Worm (Caenorhabditis elegans) whole organism, L3 larva: ENCODE results near the gene Y62E10A.19.

Source experiments
- R02D3.7 ChIP-seq: fragments of 150-350 bp; optimal IDR thresholded peaks from 2 replicates; lab custom pipeline; 2014; ENCODE audit warnings: missing biosample characterization, missing genetic modification characterization
- ZK546.5 ChIP-seq: sonication (generic microtip); optimal IDR thresholded peaks from 2 replicates; lab custom pipeline; 2017; ENCODE audit warnings: missing biosample characterization, missing genetic modification characterization
- ama-1 ChIP-seq: fragments of 150-350 bp; optimal IDR thresholded peaks from 2 replicates; lab custom pipeline; 2018
- ceh-28 ChIP-seq: fragments of 150-350 bp; optimal IDR thresholded peaks from 2 replicates; lab custom pipeline; 2014; ENCODE audit warnings: missing biosample characterization, missing genetic modification reagents, missing genetic modification characterization
- daf-12 ChIP-seq: fragments of 150-350 bp; optimal IDR thresholded peaks from 2 replicates; lab custom pipeline; 2014; ENCODE audit warnings: missing biosample characterization, missing genetic modification reagents, missing genetic modification characterization
- egl-27 ChIP-seq: sonication (generic microtip); optimal IDR thresholded peaks from 4 replicates; lab custom pipeline; 2017; ENCODE audit warnings: missing biosample characterization, missing genetic modification reagents, missing genetic modification characterization
- egl-5 ChIP-seq: fragments of 150-350 bp; optimal IDR thresholded peaks from 2 replicates; lab custom pipeline; 2017; ENCODE audit warnings: missing biosample characterization, missing genetic modification reagents, missing genetic modification characterization, inconsistent platforms
- elt-1 ChIP-seq: fragments of 150-350 bp; optimal IDR thresholded peaks from 2 replicates; lab custom pipeline; 2014; ENCODE audit warnings: missing biosample characterization, missing genetic modification characterization
- elt-2 ChIP-seq: sonication (generic microtip); optimal IDR thresholded peaks from 2 replicates; lab custom pipeline; 2016; ENCODE audit warnings: missing genetic modification reagents, mild to moderate bottlenecking, missing genetic modification characterization, missing compliant biosample characterization
- elt-3 ChIP-seq, 3 experiments: fragments of 150-350 bp in 1 of 3; sonication (generic microtip) in 2 of 3; optimal IDR thresholded peaks; 2 replicates in 2 of 3; 4 replicates in 1 of 3; lab custom pipeline; 2014 to 2017; ENCODE audit warnings: missing biosample characterization in 3 of 3, missing genetic modification characterization in 3 of 3
- eor-1 ChIP-seq, 2 experiments: fragments of 150-350 bp; optimal IDR thresholded peaks; 2 replicates each; lab custom pipeline; 2014 to 2018; ENCODE audit warnings: missing biosample characterization in 2 of 2, missing genetic modification characterization in 2 of 2
- fkh-10 ChIP-seq: sonication (generic microtip); optimal IDR thresholded peaks from 2 replicates; lab custom pipeline; 2017; ENCODE audit warnings: missing biosample characterization, missing genetic modification reagents, missing genetic modification characterization
- hmg-11 ChIP-seq: sonication (generic microtip); optimal IDR thresholded peaks from 2 replicates; lab custom pipeline; 2016; ENCODE audit warnings: missing genetic modification characterization, missing compliant biosample characterization
- jun-1 ChIP-seq: fragments of 150-350 bp; optimal IDR thresholded peaks from 2 replicates; lab custom pipeline; 2014; ENCODE audit warnings: missing biosample characterization, missing genetic modification reagents, missing genetic modification characterization
- lin-15B ChIP-seq: fragments of 150-350 bp; optimal IDR thresholded peaks from 2 replicates; lab custom pipeline; 2014; ENCODE audit warnings: missing biosample characterization, missing genetic modification characterization
- lin-39 ChIP-seq: fragments of 150-350 bp; optimal IDR thresholded peaks from 2 replicates; lab custom pipeline; 2018; ENCODE audit warnings: missing biosample characterization, missing genetic modification reagents, missing genetic modification characterization
- lsy-12 ChIP-seq: sonication (generic microtip); optimal IDR thresholded peaks from 2 replicates; lab custom pipeline; 2016; ENCODE audit warnings: mild to moderate bottlenecking, missing genetic modification characterization, missing compliant biosample characterization
- nfya-1 ChIP-seq: sonication (generic microtip); optimal IDR thresholded peaks from 2 replicates; lab custom pipeline; 2017; ENCODE audit warnings: missing genetic modification characterization, mild to moderate bottlenecking, missing compliant biosample characterization, antibody characterized with exemption, moderate library complexity; ENCODE audit not compliant: insufficient read depth
- nhr-12 ChIP-seq: fragments of 150-350 bp; optimal IDR thresholded peaks from 2 replicates; lab custom pipeline; 2014; ENCODE audit warnings: missing biosample characterization, missing genetic modification characterization
- nhr-23 ChIP-seq: fragments of 150-350 bp; optimal IDR thresholded peaks from 2 replicates; lab custom pipeline; 2014; ENCODE audit warnings: missing biosample characterization, missing genetic modification reagents, missing genetic modification characterization
- nhr-25 ChIP-seq: sonication (generic microtip); optimal IDR thresholded peaks from 2 replicates; lab custom pipeline; 2017; ENCODE audit warnings: missing biosample characterization, missing genetic modification characterization
- nhr-28 ChIP-seq: fragments of 150-350 bp; optimal IDR thresholded peaks from 2 replicates; lab custom pipeline; 2014; ENCODE audit warnings: missing biosample characterization, missing genetic modification characterization
- nhr-43 ChIP-seq: sonication (generic microtip); optimal IDR thresholded peaks from 2 replicates; lab custom pipeline; 2016; ENCODE audit warnings: mild to moderate bottlenecking, missing genetic modification characterization, missing compliant biosample characterization; ENCODE audit not compliant: poor library complexity, severe bottlenecking
- nhr-67 ChIP-seq: fragments of 150-350 bp; optimal IDR thresholded peaks from 2 replicates; lab custom pipeline; 2014; ENCODE audit warnings: missing biosample characterization, missing genetic modification characterization
- nhr-77 ChIP-seq: fragments of 150-350 bp; optimal IDR thresholded peaks from 2 replicates; lab custom pipeline; 2014; ENCODE audit warnings: missing biosample characterization, missing genetic modification characterization
- pha-4 ChIP-seq: fragments of 150-350 bp; optimal IDR thresholded peaks from 2 replicates; lab custom pipeline; 2014; ENCODE audit warnings: missing biosample characterization, missing genetic modification reagents, missing genetic modification characterization
- pqm-1 ChIP-seq: fragments of 150-350 bp; optimal IDR thresholded peaks from 2 replicates; lab custom pipeline; 2017; ENCODE audit warnings: missing biosample characterization, missing genetic modification characterization, inconsistent platforms
- sea-2 ChIP-seq: fragments of 150-350 bp; sonication (generic microtip); optimal IDR thresholded peaks from 4 replicates; lab custom pipeline; 2014; ENCODE audit warnings: missing biosample characterization, missing genetic modification reagents, missing genetic modification characterization
- skn-1 ChIP-seq: fragments of 150-350 bp; optimal IDR thresholded peaks from 2 replicates; lab custom pipeline; 2014; ENCODE audit warnings: missing biosample characterization, missing genetic modification characterization
- snpc-4 ChIP-seq: fragments of 150-350 bp; optimal IDR thresholded peaks from 2 replicates; lab custom pipeline; 2014; ENCODE audit warnings: missing biosample characterization, missing genetic modification characterization
- unc-39 ChIP-seq: sonication (generic microtip); optimal IDR thresholded peaks from 4 replicates; lab custom pipeline; 2017; ENCODE audit warnings: missing biosample characterization, missing genetic modification characterization
- unc-62 ChIP-seq: fragments of 150-350 bp; sonication (generic microtip); optimal IDR thresholded peaks from 4 replicates; lab custom pipeline; 2014; ENCODE audit warnings: missing biosample characterization, missing genetic modification reagents, missing genetic modification characterization
- zag-1 ChIP-seq: fragments of 150-350 bp; optimal IDR thresholded peaks from 2 replicates; lab custom pipeline; 2014; ENCODE audit warnings: missing biosample characterization, missing genetic modification characterization
- ztf-11 ChIP-seq: fragments of 150-350 bp; optimal IDR thresholded peaks from 2 replicates; lab custom pipeline; 2014; ENCODE audit warnings: missing biosample characterization, missing genetic modification characterization
- ztf-4 ChIP-seq: fragments of 150-350 bp; optimal IDR thresholded peaks from 2 replicates; lab custom pipeline; 2014; ENCODE audit warnings: missing biosample characterization, missing genetic modification characterization

Gene Y62E10A.19

ce11 chrIV:13386043-13386442, 22.1 kb downstream of the Y62E10A.19 start, which contains the start of the genes Y62E10A.20, Y62E10A.23 and mdt-9:
Gene Y62E10A.20 (minus strand): TSS chrIV:13386091.
Gene Y62E10A.23 (plus strand): TSS chrIV:13386324.
Gene mdt-9 (plus strand): TSS chrIV:13386380.
- peak; percentile 81 for TF ChIP-seq nhr-23 (tag; lab: Kevin White, UChicago)
- peak; percentile 43 for TF ChIP-seq nhr-43 (tag; lab: Kevin White, UChicago)
- peak; percentile 54 for TF ChIP-seq ceh-28 (tag; lab: Kevin White, UChicago)
- peak; percentile 92 for TF ChIP-seq lin-15B (tag; lab: Kevin White, UChicago)
- no peak for TF ChIP-seq nhr-67 (tag; lab: Kevin White, UChicago)
- TF ChIP-seq ama-1 (lab: Kevin White, UChicago), result peak; percentile 9
- TF ChIP-seq nfya-1 (tag; lab: Kevin White, UChicago), result peak; percentile 82
- TF ChIP-seq skn-1 (tag; lab: Kevin White, UChicago), result peak; percentile 32
- TF ChIP-seq fkh-10, result peak; percentile 14
- no peak for TF ChIP-seq ztf-11 (tag; lab: Kevin White, UChicago)
- peak; percentile 87 for TF ChIP-seq pha-4 (tag; lab: Kevin White, UChicago)
- peak; percentile 53 for TF ChIP-seq R02D3.7 (tag; lab: Kevin White, UChicago)
- peak; percentile 9 for TF ChIP-seq pqm-1 (tag; lab: Kevin White, UChicago)
- peak; percentile 70 for TF ChIP-seq lin-39 (tag; lab: Kevin White, UChicago)
- TF ChIP-seq jun-1 (tag; lab: Kevin White, UChicago), result no peak
- TF ChIP-seq egl-5, result peak; percentile 95
- TF ChIP-seq sea-2 (GFP tag; lab: Kevin White, UChicago), result no peak
- TF ChIP-seq unc-39 (tag; lab: Kevin White, UChicago), result no peak
- no peak for TF ChIP-seq nhr-77 (tag; lab: Kevin White, UChicago)
- peak; percentile 28 for TF ChIP-seq elt-2
- no peak for TF ChIP-seq eor-1 (tag; optimal IDR thresholded peaks at IDR 0.05; lab: Kevin White, UChicago)
- no peak for TF ChIP-seq egl-27 (tag; lab: Kevin White, UChicago)
- TF ChIP-seq nhr-25 (tag; lab: Kevin White, UChicago), result peak; percentile 72
- peak; percentile 11 for TF ChIP-seq snpc-4
- TF ChIP-seq hmg-11 (tag; lab: Kevin White, UChicago), result peak; percentile 66

ce11 chrIV:13383763-13384436, 24.2 kb downstream of the Y62E10A.19 start, which contains the start of gene rab-19:
Gene rab-19 (minus strand): TSS chrIV:13384386.
- TF ChIP-seq lsy-12 (tag; lab: Kevin White, UChicago), result no peak
- peak; percentile 65 for TF ChIP-seq hmg-11 (tag; lab: Kevin White, UChicago)
- TF ChIP-seq unc-39 (tag; lab: Kevin White, UChicago), result no peak
- TF ChIP-seq lin-39 (tag; lab: Kevin White, UChicago), result peak; percentile 35
- TF ChIP-seq lin-15B (tag; lab: Kevin White, UChicago), result peak; percentile 13
- no peak for TF ChIP-seq elt-1 (tag; lab: Kevin White, UChicago)
- TF ChIP-seq elt-3 (tag; optimal IDR thresholded peaks at IDR 0.05; lab: Kevin White, UChicago), result no peak
- TF ChIP-seq nfya-1 (tag; lab: Kevin White, UChicago), result peak; percentile 26
- TF ChIP-seq daf-12 (tag; lab: Kevin White, UChicago), result no peak
- no peak for TF ChIP-seq nhr-43 (tag; lab: Kevin White, UChicago)
- TF ChIP-seq fkh-10, result no peak
- TF ChIP-seq, all 47 proteins: peak for 4

ce11 chrIV:13381823-13382222, 26.3 kb downstream of the Y62E10A.19 start, which contains the start of gene emc-3:
Gene emc-3 (minus strand): TSS chrIV:13381923.
- no peak for TF ChIP-seq egl-27 (tag; lab: Kevin White, UChicago)
- no peak for TF ChIP-seq ZK546.5 (tag; lab: Kevin White, UChicago)
- no peak for TF ChIP-seq pqm-1 (tag; lab: Kevin White, UChicago)
- TF ChIP-seq elt-3 (tag; optimal IDR thresholded peaks at IDR 0.05; lab: Kevin White, UChicago), result no peak
- TF ChIP-seq zag-1 (tag; lab: Kevin White, UChicago), result no peak
- no peak for TF ChIP-seq nhr-23 (tag; lab: Kevin White, UChicago)
- no peak for TF ChIP-seq nfya-1 (tag; lab: Kevin White, UChicago)
- TF ChIP-seq sea-2 (GFP tag; lab: Kevin White, UChicago), result no peak
- no peak for TF ChIP-seq ztf-4 (tag; lab: Kevin White, UChicago)
- no peak for TF ChIP-seq ztf-11 (tag; lab: Kevin White, UChicago)
- no peak for TF ChIP-seq nhr-28 (tag; lab: Kevin White, UChicago)
- no peak for TF ChIP-seq hmg-11 (tag; lab: Kevin White, UChicago)
- no peak for TF ChIP-seq unc-39 (tag; lab: Kevin White, UChicago)
- no peak for TF ChIP-seq nhr-12 (tag; lab: Kevin White, UChicago)
- TF ChIP-seq unc-62 (GFP tag; lab: Kevin White, UChicago), result no peak
- TF ChIP-seq eor-1 (tag; optimal IDR thresholded peaks at IDR 0.05; lab: Kevin White, UChicago), result no peak
- TF ChIP-seq nhr-67 (tag; lab: Kevin White, UChicago), result no peak
- TF ChIP-seq nhr-43 (tag; lab: Kevin White, UChicago), result no peak
- no peak for TF ChIP-seq snpc-4
- no peak for TF ChIP-seq lin-15B (tag; lab: Kevin White, UChicago)
